Fruit fly (Drosophila melanogaster) whole organism, embryonic: ENCODE results near the gene Mf.

Experiments
- ATbp ChIP-seq: fragments of 200-800 bp; sonication (Bioruptor generic); optimal IDR thresholded peaks from 2 replicates; lab custom pipeline; 2017; ENCODE audit warnings: missing biosample characterization, mild to moderate bottlenecking, missing genetic modification characterization, missing genetic modification reagents
- CG11247 ChIP-seq: fragments of 200-800 bp; sonication (Bioruptor generic); IDR thresholded peaks from 2 replicates; pipeline ENCODE4 v1.3.6; 2022; ENCODE audit warnings: missing biosample characterization, missing genetic modification characterization
- CG11723 ChIP-seq: fragments of 200-800 bp; sonication (Bioruptor generic); optimal IDR thresholded peaks from 2 replicates; lab custom pipeline; 2017; ENCODE audit warnings: missing biosample characterization, mild to moderate bottlenecking, missing genetic modification characterization
- CG12104 ChIP-seq: fragments of 200-800 bp; sonication (Bioruptor generic); optimal IDR thresholded peaks from 3 replicates; lab custom pipeline; 2016; ENCODE audit warnings: missing biosample characterization, missing genetic modification characterization
- CG14014 ChIP-seq: fragments of 200-800 bp; sonication (Bioruptor generic); IDR thresholded peaks from 2 replicates; pipeline ENCODE4 v1.3.6; 2022; ENCODE audit warnings: missing biosample characterization, missing genetic modification characterization
- CG16815 ChIP-seq: fragments of 200-800 bp; sonication (Bioruptor generic); optimal IDR thresholded peaks from 3 replicates; lab custom pipeline; 2017; ENCODE audit warnings: missing biosample characterization, mild to moderate bottlenecking, missing genetic modification characterization
- CG17186 ChIP-seq: fragments of 200-800 bp; sonication (Bioruptor generic); optimal IDR thresholded peaks from 3 replicates; lab custom pipeline; 2017; ENCODE audit warnings: missing biosample characterization, missing genetic modification reagents, missing genetic modification characterization
- CG18599 ChIP-seq: fragments of 200-800 bp; sonication (Bioruptor generic); optimal IDR thresholded peaks from 3 replicates; lab custom pipeline; 2017; ENCODE audit warnings: missing biosample characterization, missing genetic modification characterization, mild to moderate bottlenecking, moderate library complexity, missing genetic modification reagents
- CG18764 ChIP-seq: fragments of 200-800 bp; sonication (Bioruptor generic); optimal IDR thresholded peaks from 3 replicates; lab custom pipeline; 2016; ENCODE audit warnings: missing biosample characterization, missing genetic modification characterization
- CG30020 ChIP-seq: fragments of 200-800 bp; optimal IDR thresholded peaks from 2 replicates; lab custom pipeline; 2019; ENCODE audit warnings: missing biosample characterization, mild to moderate bottlenecking, missing genetic modification characterization, moderate library complexity
- CG32772 ChIP-seq: fragments of 200-800 bp; sonication (Bioruptor generic); IDR thresholded peaks from 2 replicates; pipeline ENCODE4 v1.3.6; 2022; ENCODE audit warnings: missing biosample characterization, missing genetic modification characterization
- CG3847 ChIP-seq: fragments of 200-800 bp; sonication (Bioruptor generic); IDR thresholded peaks from 2 replicates; pipeline ENCODE4 v1.3.6; 2022; ENCODE audit warnings: missing biosample characterization, missing genetic modification characterization
- CG4360 ChIP-seq: fragments of 200-800 bp; sonication (Bioruptor generic); IDR thresholded peaks from 2 replicates; pipeline ENCODE4 v1.3.6; 2022; ENCODE audit warnings: missing biosample characterization, missing genetic modification characterization
- CG5245 ChIP-seq: fragments of 200-800 bp; sonication (Bioruptor generic); optimal IDR thresholded peaks from 3 replicates; lab custom pipeline; 2016; ENCODE audit warnings: missing biosample characterization, missing genetic modification characterization
- CG6854 ChIP-seq: fragments of 200-800 bp; sonication (Bioruptor generic); optimal IDR thresholded peaks from 3 replicates; lab custom pipeline; 2017; ENCODE audit warnings: missing biosample characterization, mild to moderate bottlenecking, missing genetic modification characterization
- CG7745 ChIP-seq: fragments of 200-800 bp; sonication (Bioruptor generic); optimal IDR thresholded peaks from 2 replicates; lab custom pipeline; 2018; ENCODE audit warnings: missing biosample characterization, mild to moderate bottlenecking, missing genetic modification characterization, moderate library complexity
- CG8478 ChIP-seq: fragments of >200 bp; optimal IDR thresholded peaks from 2 replicates; lab custom pipeline; 2018
- CG9817 ChIP-seq: fragments of 200-800 bp; sonication (Bioruptor generic); optimal IDR thresholded peaks from 2 replicates; lab custom pipeline; 2018; ENCODE audit warnings: missing biosample characterization, mild to moderate bottlenecking, missing genetic modification characterization, moderate library complexity
- D ChIP-seq, 2 experiments: fragments of 200-800 bp in 1 of 2; fragments of >200 bp in 1 of 2; sonication (Bioruptor generic) in 1 of 2; optimal IDR thresholded peaks; 2 replicates in 1 of 2; 3 replicates in 1 of 2; lab custom pipeline; 2017; ENCODE audit warnings: mild to moderate bottlenecking in 1 of 2, missing biosample characterization in 1 of 2, missing genetic modification characterization in 1 of 2, missing genetic modification reagents in 1 of 2
- Deaf1 ChIP-seq: fragments of 200-800 bp; optimal IDR thresholded peaks from 3 replicates; lab custom pipeline; 2019; ENCODE audit warnings: missing biosample characterization, mild to moderate bottlenecking, missing genetic modification characterization, moderate library complexity
- Dfd ChIP-seq, 2 experiments: fragments of >200 bp; optimal IDR thresholded peaks; 2 replicates each; lab custom pipeline; 2017; ENCODE audit warnings: missing biosample characterization in 2 of 2, missing genetic modification characterization in 2 of 2
- Dip3 ChIP-seq: fragments of 200-800 bp; sonication (Bioruptor generic); optimal IDR thresholded peaks from 3 replicates; lab custom pipeline; 2016; ENCODE audit warnings: missing biosample characterization, missing genetic modification characterization
- Dp ChIP-seq: fragments of 200-800 bp; sonication (Bioruptor generic); optimal IDR thresholded peaks from 2 replicates; lab custom pipeline; 2018; ENCODE audit warnings: missing biosample characterization, mild to moderate bottlenecking, missing genetic modification characterization, moderate library complexity
- ERR ChIP-seq: fragments of 200-800 bp; sonication (Bioruptor generic); optimal IDR thresholded peaks from 2 replicates; lab custom pipeline; 2016; ENCODE audit warnings: missing biosample characterization, missing genetic modification characterization
- HLHmδ ChIP-seq: fragments of 200-800 bp; sonication (Bioruptor generic); optimal IDR thresholded peaks from 2 replicates; lab custom pipeline; 2018; ENCODE audit warnings: missing biosample characterization, mild to moderate bottlenecking, missing genetic modification characterization, moderate library complexity
- Six4 ChIP-seq: fragments of 200-800 bp; sonication (Bioruptor generic); optimal IDR thresholded peaks from 2 replicates; lab custom pipeline; 2016; ENCODE audit warnings: missing biosample characterization, missing genetic modification characterization
- abd-A ChIP-seq: fragments of 200-800 bp; sonication (Bioruptor generic); optimal IDR thresholded peaks from 3 replicates; lab custom pipeline; 2019; ENCODE audit warnings: missing biosample characterization, mild to moderate bottlenecking, missing genetic modification characterization, moderate library complexity
- aop ChIP-seq: fragments of 200-800 bp; sonication (Bioruptor generic); IDR thresholded peaks from 2 replicates; pipeline ENCODE4 v1.3.6; 2022; ENCODE audit warnings: missing biosample characterization, missing genetic modification characterization
- bcd ChIP-seq: fragments of 200-800 bp; sonication (Bioruptor generic); optimal IDR thresholded peaks from 2 replicates; lab custom pipeline; 2017; ENCODE audit warnings: missing biosample characterization, mild to moderate bottlenecking, missing genetic modification characterization
- cad ChIP-seq: fragments of >200 bp; optimal IDR thresholded peaks from 2 replicates; lab custom pipeline; 2017; ENCODE audit warnings: missing biosample characterization, missing genetic modification characterization
- cas ChIP-seq: fragments of 200-800 bp; sonication (Bioruptor generic); IDR thresholded peaks from 2 replicates; pipeline ENCODE4 v1.3.6; 2022; ENCODE audit warnings: missing biosample characterization, missing genetic modification characterization
- cato ChIP-seq: fragments of 200-800 bp; sonication (Bioruptor generic); optimal IDR thresholded peaks from 2 replicates; lab custom pipeline; 2016; ENCODE audit warnings: missing biosample characterization, missing genetic modification characterization, borderline replicate concordance
- croc ChIP-seq: fragments of 200-800 bp; sonication (Bioruptor generic); conservative IDR thresholded peaks from 3 replicates; pipeline ENCODE4 v1.3.6; 2022; ENCODE audit warnings: missing biosample characterization, missing genetic modification characterization
- dan ChIP-seq: fragments of 200-800 bp; sonication (Bioruptor generic); IDR thresholded peaks from 2 replicates; pipeline ENCODE4 v1.3.6; 2022; ENCODE audit warnings: missing biosample characterization, missing genetic modification characterization
- gcm ChIP-seq: fragments of 200-800 bp; sonication (Bioruptor generic); optimal IDR thresholded peaks from 2 replicates; lab custom pipeline; 2019; ENCODE audit warnings: missing biosample characterization, mild to moderate bottlenecking, missing genetic modification characterization, moderate library complexity
- gcm2 ChIP-seq: fragments of 200-800 bp; sonication (Bioruptor generic); optimal IDR thresholded peaks from 2 replicates; lab custom pipeline; 2016; ENCODE audit warnings: missing biosample characterization, missing genetic modification characterization
- insv ChIP-seq, 2 experiments: fragments of 200-800 bp; sonication (Bioruptor generic); optimal IDR thresholded peaks; 3 replicates each; lab custom pipeline; 2016 to 2018; ENCODE audit warnings: missing biosample characterization in 2 of 2, missing genetic modification characterization in 2 of 2
- kni ChIP-seq: fragments of 200-800 bp; sonication (Bioruptor generic); optimal IDR thresholded peaks from 3 replicates; lab custom pipeline; 2017; ENCODE audit warnings: mild to moderate bottlenecking, missing biosample characterization, missing genetic modification reagents, missing genetic modification characterization
- oc ChIP-seq: fragments of 200-800 bp; sonication (Bioruptor generic); optimal IDR thresholded peaks from 2 replicates; lab custom pipeline; 2018; ENCODE audit warnings: missing biosample characterization, mild to moderate bottlenecking, missing genetic modification characterization, moderate library complexity
- odd ChIP-seq: fragments of 200-800 bp; sonication (Bioruptor generic); optimal IDR thresholded peaks from 2 replicates; lab custom pipeline; 2017; ENCODE audit warnings: missing biosample characterization, mild to moderate bottlenecking, missing genetic modification characterization
- pfk ChIP-seq: fragments of 200-800 bp; sonication (Bioruptor generic); optimal IDR thresholded peaks from 2 replicates; lab custom pipeline; 2018; ENCODE audit warnings: missing biosample characterization, mild to moderate bottlenecking, missing genetic modification characterization, moderate library complexity
- repo ChIP-seq: fragments of 200-800 bp; sonication (Bioruptor generic); optimal IDR thresholded peaks from 2 replicates; lab custom pipeline; 2016; ENCODE audit warnings: missing biosample characterization, missing genetic modification characterization
- rib ChIP-seq: fragments of 200-800 bp; sonication (Bioruptor generic); IDR thresholded peaks from 2 replicates; pipeline ENCODE4 v1.3.6; 2022; ENCODE audit warnings: missing biosample characterization, missing genetic modification characterization
- ro ChIP-seq: fragments of 200-800 bp; sonication (Bioruptor generic); IDR thresholded peaks from 2 replicates; pipeline ENCODE4 v1.3.6; 2022; ENCODE audit warnings: missing biosample characterization, missing genetic modification characterization
- row ChIP-seq: fragments of 200-800 bp; sonication (Bioruptor generic); IDR thresholded peaks from 3 replicates; pipeline ENCODE4 v1.3.6; 2022; ENCODE audit warnings: missing biosample characterization, missing genetic modification characterization
- scrt ChIP-seq: fragments of 200-800 bp; sonication (Bioruptor generic); optimal IDR thresholded peaks from 2 replicates; lab custom pipeline; 2018; ENCODE audit warnings: missing biosample characterization, mild to moderate bottlenecking, missing genetic modification characterization, moderate library complexity
- sens-2 ChIP-seq: fragments of 200-800 bp; sonication (Bioruptor generic); IDR thresholded peaks from 2 replicates; pipeline ENCODE4 v1.3.6; 2022; ENCODE audit warnings: missing biosample characterization, missing genetic modification characterization
- slbo ChIP-seq: fragments of 200-800 bp; sonication (Bioruptor generic); IDR thresholded peaks from 2 replicates; pipeline ENCODE4 v1.3.6; 2022; ENCODE audit warnings: missing biosample characterization, missing genetic modification characterization
- unpg ChIP-seq: fragments of 200-800 bp; sonication (Bioruptor generic); optimal IDR thresholded peaks from 3 replicates; lab custom pipeline; 2018; ENCODE audit warnings: missing biosample characterization, mild to moderate bottlenecking, missing genetic modification characterization, moderate library complexity

Mf gene

DNA sequence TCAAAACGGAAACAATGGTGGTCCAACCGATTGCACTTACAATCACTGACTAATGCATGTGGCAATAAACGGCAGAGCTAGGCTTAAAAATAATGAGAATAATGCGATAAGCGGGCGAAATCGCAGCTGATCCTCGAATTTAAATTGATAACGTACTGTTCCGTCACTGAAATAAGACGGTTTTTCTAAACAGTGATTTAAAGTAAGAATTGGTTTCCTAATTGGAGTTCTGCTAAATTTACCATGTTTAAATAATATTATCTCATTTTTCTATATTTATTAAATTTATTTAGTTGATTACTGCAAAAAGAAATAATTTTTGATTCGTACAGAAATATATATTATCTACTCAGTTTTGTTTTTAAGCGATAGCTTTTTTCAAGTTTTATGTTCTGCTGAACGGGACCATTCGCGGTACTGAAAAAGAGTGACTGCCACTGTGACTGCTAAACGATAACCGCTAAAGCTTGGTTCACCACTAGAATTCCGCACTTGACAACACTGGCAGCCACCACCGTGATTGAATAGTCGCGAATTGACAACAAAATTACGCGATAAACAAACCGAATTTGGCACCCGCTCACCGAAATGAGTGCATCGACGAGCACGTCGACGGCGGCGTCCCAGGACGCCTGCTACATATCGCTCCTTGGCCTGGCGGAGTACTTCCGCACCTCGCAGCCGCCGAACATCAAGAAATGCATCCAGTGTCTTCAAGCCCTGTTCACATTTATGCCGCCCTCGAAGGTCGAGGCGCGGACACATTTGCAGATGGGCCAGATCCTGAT lies 27.6 kb upstream of the Mf start, which contains the start of the genes Spn88Eb and Mau2 (continued):
- TF ChIP-seq CG7745 (tag; lab: Kevin White, UChicago) (no peak), HLHmδ (GFP tag; lab: Kevin White, UChicago) (no peak), Dip3 (GFP tag; lab: Kevin White, UChicago) (peak; percentile 62), CG8478 (lab: Kevin White, UChicago) (no peak), CG9817 (tag; lab: Kevin White, UChicago) (peak; percentile 71), bcd (GFP tag; lab: Kevin White, UChicago) (peak; percentile 67), odd (GFP tag; lab: Kevin White, UChicago) (no peak), ATbp (GFP tag; lab: Kevin White, UChicago) (no peak), croc (peak; percentile 56; the same call in 2 of the 3 replicates), abd-A (tag; lab: Kevin White, UChicago) (no peak), CG18599 (peak; percentile 72), CG32772 (GFP tag; lab: Robert Waterston, UW) (peak; percentile 57; the same call in 1 of the 2 replicates), kni (no peak), Deaf1 (no peak), insv (GFP tag; optimal IDR thresholded peaks at IDR 0.05; lab: Kevin White, UChicago) (peak in 1 of 2 experiments; percentile 64), cato (GFP tag; lab: Kevin White, UChicago) (peak; percentile 24), CG3847 (GFP tag; lab: Robert Waterston, UW) (peak; percentile 91), CG16815 (GFP tag; lab: Kevin White, UChicago) (peak; percentile 42), gcm (GFP tag; lab: Kevin White, UChicago) (no peak), CG18764 (GFP tag; lab: Kevin White, UChicago) (peak; percentile 48), CG6854 (GFP tag; lab: Kevin White, UChicago) (no peak), CG5245 (peak; percentile 55), oc (tag; lab: Kevin White, UChicago) (no peak), CG4360 (no peak), sens-2 (peak; percentile 40; the same call in 1 of the 2 replicates), row (GFP tag; lab: Robert Waterston, UW) (peak; percentile 97), pfk (GFP tag; lab: Kevin White, UChicago) (no peak), CG17186 (GFP tag; lab: Kevin White, UChicago) (peak; percentile 52), CG30020 (peak; percentile 72), ERR (GFP tag; lab: Kevin White, UChicago) (no peak), CG11247 (GFP tag; lab: Robert Waterston, UW) (peak; percentile 82), aop (GFP tag; lab: Robert Waterston, UW) (no peak), gcm2 (GFP tag; lab: Kevin White, UChicago) (no peak), cad (GFP tag; lab: Kevin White, UChicago) (no peak), unpg (GFP tag; lab: Kevin White, UChicago) (no peak), Six4 (GFP tag; lab: Kevin White, UChicago) (peak; percentile 38), dan (GFP tag; lab: Robert Waterston, UW) (no peak), scrt (GFP tag; lab: Kevin White, UChicago) (no peak), ro (no peak; the same call in 1 of the 2 replicates), CG14014 (GFP tag; lab: Robert Waterston, UW) (peak; percentile 36), D (optimal IDR thresholded peaks at IDR 0.05; lab: Kevin White, UChicago) (no peak), D (GFP tag; optimal IDR thresholded peaks at IDR 0.05; lab: Kevin White, UChicago) (peak; percentile 14), rib (GFP tag; lab: Robert Waterston, UW) (peak; percentile 87), repo (GFP tag; lab: Kevin White, UChicago) (peak; percentile 23), Dp (GFP tag; lab: Kevin White, UChicago) (peak; percentile 37), CG12104 (GFP tag; lab: Kevin White, UChicago) (peak; percentile 8), CG11723 (no peak), Dfd (GFP tag; optimal IDR thresholded peaks at IDR 0.05; lab: Kevin White, UChicago) (no peak), slbo (GFP tag; lab: Robert Waterston, UW) (peak; percentile 91), cas (GFP tag; lab: Robert Waterston, UW) (peak; percentile 47; the same call in 1 of the 2 replicates)
